Worm (Caenorhabditis elegans) whole organism, L1 larva: Measurements from ENCODE around the gene lgg-1.

Source experiments
- ceh-82 ChIP-seq, 3 experiments: fragments of 150-350 bp in 1 of 3; sonication (generic microtip) in 2 of 3; optimal IDR thresholded peaks; 2 replicates each; lab custom pipeline; 2014 to 2017; ENCODE audit warnings: missing biosample characterization in 3 of 3, missing genetic modification characterization in 3 of 3
- grh-1 ChIP-seq: fragments of 200-800 bp; sonication (Bioruptor generic); IDR thresholded peaks from 2 replicates; pipeline ENCODE4 v1.3.6; 2022; ENCODE audit warnings: missing genetic modification reagents, missing genetic modification characterization, missing compliant biosample characterization
- jun-1 ChIP-seq: fragments of 150-350 bp; optimal IDR thresholded peaks from 2 replicates; lab custom pipeline; 2014; ENCODE audit warnings: missing biosample characterization, missing genetic modification reagents, missing genetic modification characterization
- lin-13 ChIP-seq: fragments of 150-350 bp; optimal IDR thresholded peaks from 2 replicates; lab custom pipeline; 2014; ENCODE audit warnings: missing biosample characterization, missing genetic modification reagents, missing genetic modification characterization
- mdl-1 ChIP-seq, 2 experiments: fragments of 150-350 bp; optimal IDR thresholded peaks; 2 replicates each; lab custom pipeline; 2014 to 2017; ENCODE audit warnings: missing biosample characterization in 2 of 2, missing genetic modification characterization in 2 of 2, inconsistent platforms in 1 of 2
- unc-86 ChIP-seq: sonication (generic microtip); optimal IDR thresholded peaks from 2 replicates; lab custom pipeline; 2016; ENCODE audit warnings: missing genetic modification characterization, missing compliant biosample characterization
- vab-15 ChIP-seq: sonication (generic microtip); optimal IDR thresholded peaks from 2 replicates; lab custom pipeline; 2017; ENCODE audit warnings: missing genotype, mild to moderate bottlenecking, missing genetic modification characterization, missing compliant biosample characterization

DNA sequence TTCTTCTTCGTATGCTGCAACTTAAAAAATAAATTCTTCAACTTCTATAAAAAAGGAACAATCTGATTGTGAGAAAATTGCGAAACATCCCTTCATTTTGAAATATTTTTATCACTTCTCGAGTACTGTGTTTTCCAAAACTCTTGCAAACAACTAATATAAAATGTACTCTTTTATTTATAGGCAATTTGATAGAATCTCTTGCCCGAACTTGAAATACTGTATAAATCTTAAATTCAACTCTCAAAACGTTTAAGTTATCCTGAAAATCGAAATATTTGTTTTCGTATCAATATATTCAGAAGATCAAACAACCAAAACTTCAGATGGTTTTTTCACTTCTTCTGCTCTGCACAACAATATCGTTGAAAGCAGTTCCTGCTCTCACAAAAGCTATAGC is 38.9 kb upstream of the lgg-1 start, which contains the start of gene F58F12.4:
- no peak for TF ChIP-seq lin-13 (GFP tag; lab: Kevin White, UChicago)
- TF ChIP-seq unc-86 (tag; lab: Kevin White, UChicago): no peak
- no peak for TF ChIP-seq mdl-1 (tag; optimal IDR thresholded peaks at IDR 0.05; lab: Kevin White, UChicago)
- TF ChIP-seq jun-1 (tag; lab: Kevin White, UChicago): no peak
- TF ChIP-seq ceh-82 (tag; optimal IDR thresholded peaks at IDR 0.05; lab: Kevin White, UChicago): no peak
- no peak for TF ChIP-seq vab-15 (tag; lab: Kevin White, UChicago)
- no peak for TF ChIP-seq grh-1 (GFP tag; lab: Robert Waterston, UW)
